Worm (Caenorhabditis elegans) whole organism, young adult: Measurements from ENCODE around the gene sru-21.

ENCODE experiments used
- C06A6.2 ChIP-seq: fragments of 200-800 bp; sonication (Bioruptor generic); conservative IDR thresholded peaks from 2 replicates; pipeline ENCODE4 v1.3.6; 2022; ENCODE audit warnings: missing genetic modification characterization, missing compliant biosample characterization
- D2030.7 ChIP-seq: fragments of 200-800 bp; sonication (Bioruptor generic); IDR thresholded peaks from 2 replicates; pipeline ENCODE4 v1.3.6; 2022; ENCODE audit warnings: missing genetic modification reagents, missing genetic modification characterization, missing compliant biosample characterization
- F22D6.2 ChIP-seq: sonication (generic microtip); optimal IDR thresholded peaks from 2 replicates; lab custom pipeline; 2016; ENCODE audit warnings: mild to moderate bottlenecking, missing genetic modification characterization, missing compliant biosample characterization
- F23B12.7 ChIP-seq: sonication (generic microtip); optimal IDR thresholded peaks from 2 replicates; lab custom pipeline; 2017; ENCODE audit warnings: missing genetic modification characterization, mild to moderate bottlenecking, missing compliant biosample characterization, antibody characterized with exemption, moderate library complexity; ENCODE audit not compliant: insufficient read depth
- F49E8.2 ChIP-seq: sonication (generic microtip); optimal IDR thresholded peaks from 3 replicates; lab custom pipeline; 2017; ENCODE audit warnings: missing genetic modification characterization, mild to moderate bottlenecking, missing compliant biosample characterization, antibody characterized with exemption, moderate library complexity; ENCODE audit not compliant: insufficient read depth
- F57A8.1 ChIP-seq: fragments of 200-800 bp; sonication (Bioruptor generic); optimal IDR thresholded peaks from 2 replicates; lab custom pipeline; 2018; ENCODE audit warnings: mild to moderate bottlenecking, missing genetic modification characterization, moderate library complexity, missing compliant biosample characterization
- F57C9.4 ChIP-seq: sonication (generic microtip); optimal IDR thresholded peaks from 2 replicates; lab custom pipeline; 2017; ENCODE audit warnings: mild to moderate bottlenecking, missing genetic modification characterization, missing compliant biosample characterization
- K11D2.4 ChIP-seq: fragments of 200-800 bp; sonication (Bioruptor generic); IDR thresholded peaks from 2 replicates; pipeline ENCODE4 v1.3.6; 2022; ENCODE audit warnings: missing genetic modification reagents, missing genetic modification characterization, missing compliant biosample characterization
- K12H6.12 ChIP-seq: fragments of 200-800 bp; sonication (Bioruptor generic); optimal IDR thresholded peaks from 2 replicates; lab custom pipeline; 2018; ENCODE audit warnings: mild to moderate bottlenecking, missing genetic modification characterization, missing compliant biosample characterization
- T26A5.8 ChIP-seq: sonication (generic microtip); optimal IDR thresholded peaks from 2 replicates; lab custom pipeline; 2016; ENCODE audit warnings: missing genetic modification characterization, missing compliant biosample characterization
- Y53G8AR.9 ChIP-seq: fragments of 200-800 bp; sonication (Bioruptor generic); conservative IDR thresholded peaks from 2 replicates; pipeline ENCODE4 v1.3.6; 2022; ENCODE audit warnings: missing genetic modification reagents, missing genetic modification characterization, missing compliant biosample characterization
- Y56A3A.18 ChIP-seq: fragments of 200-800 bp; sonication (Bioruptor generic); IDR thresholded peaks from 2 replicates; pipeline ENCODE4 v1.3.6; 2022; ENCODE audit warnings: missing genetic modification reagents, missing genetic modification characterization, missing compliant biosample characterization
- ZK185.1 ChIP-seq: sonication (generic microtip); optimal IDR thresholded peaks from 2 replicates; lab custom pipeline; 2016; ENCODE audit warnings: mild to moderate bottlenecking, missing genetic modification characterization, missing compliant biosample characterization; ENCODE audit not compliant: poor library complexity, severe bottlenecking
- akir-1 ChIP-seq: fragments of 200-800 bp; sonication (Bioruptor generic); optimal IDR thresholded peaks from 2 replicates; lab custom pipeline; 2018; ENCODE audit warnings: mild to moderate bottlenecking, missing genetic modification characterization, moderate library complexity, missing compliant biosample characterization
- athp-1 ChIP-seq: sonication (generic microtip); optimal IDR thresholded peaks from 2 replicates; lab custom pipeline; 2017; ENCODE audit warnings: mild to moderate bottlenecking, missing genetic modification characterization, missing compliant biosample characterization
- attf-5 ChIP-seq: fragments of 200-800 bp; sonication (Bioruptor generic); optimal IDR thresholded peaks from 2 replicates; lab custom pipeline; 2018; ENCODE audit warnings: mild to moderate bottlenecking, missing genetic modification characterization, missing compliant biosample characterization
- attf-6 ChIP-seq: fragments of 200-800 bp; sonication (Bioruptor generic); IDR thresholded peaks from 2 replicates; pipeline ENCODE4 v1.3.6; 2022; ENCODE audit warnings: missing genetic modification reagents, missing genetic modification characterization, missing compliant biosample characterization
- cebp-2 ChIP-seq: fragments of 200-800 bp; sonication (Bioruptor generic); IDR thresholded peaks from 2 replicates; pipeline ENCODE4 v1.3.6; 2022; ENCODE audit warnings: missing genetic modification characterization, missing compliant biosample characterization
- ceh-40 ChIP-seq: fragments of 200-800 bp; sonication (Bioruptor generic); IDR thresholded peaks from 2 replicates; pipeline ENCODE4 v1.3.6; 2022; ENCODE audit warnings: missing genetic modification characterization, missing compliant biosample characterization
- ceh-58 ChIP-seq: fragments of 200-800 bp; sonication (Bioruptor generic); IDR thresholded peaks from 2 replicates; pipeline ENCODE4 v1.3.6; 2022; ENCODE audit warnings: missing genetic modification characterization, missing compliant biosample characterization
- dpl-1 ChIP-seq: fragments of 150-350 bp; optimal IDR thresholded peaks from 2 replicates; lab custom pipeline; 2014; ENCODE audit warnings: missing biosample characterization, missing genetic modification reagents, missing genetic modification characterization
- efl-1 ChIP-seq: fragments of 150-350 bp; optimal IDR thresholded peaks from 2 replicates; lab custom pipeline; 2014; ENCODE audit warnings: missing biosample characterization, missing genetic modification reagents, missing genetic modification characterization
- fkh-3 ChIP-seq: sonication (generic microtip); optimal IDR thresholded peaks from 2 replicates; lab custom pipeline; 2016; ENCODE audit warnings: mild to moderate bottlenecking, missing genetic modification characterization, missing compliant biosample characterization
- him-1 ChIP-seq: sonication (generic microtip); optimal IDR thresholded peaks from 2 replicates; lab custom pipeline; 2016; ENCODE audit warnings: missing genotype, missing genetic modification reagents, missing genetic modification characterization, missing compliant biosample characterization
- hlh-12 ChIP-seq: sonication (generic microtip); optimal IDR thresholded peaks from 2 replicates; lab custom pipeline; 2016; ENCODE audit warnings: missing genetic modification characterization, missing compliant biosample characterization
- hsf-1 ChIP-seq: fragments of 200-800 bp; sonication (Bioruptor generic); IDR thresholded peaks from 2 replicates; pipeline ENCODE4 v1.3.6; 2022; ENCODE audit warnings: missing genetic modification reagents, missing genetic modification characterization, missing compliant biosample characterization
- let-607 ChIP-seq, 2 experiments: fragments of 200-800 bp in 1 of 2; sonication (Bioruptor generic) in 1 of 2; sonication (generic microtip) in 1 of 2; optimal IDR thresholded peaks; 2 replicates each; lab custom pipeline; 2016 to 2018; ENCODE audit warnings: mild to moderate bottlenecking in 2 of 2, missing compliant biosample characterization in 2 of 2, missing genetic modification characterization in 2 of 2, moderate library complexity in 2 of 2, missing genotype in 1 of 2
- lin-40 ChIP-seq: sonication (generic microtip); optimal IDR thresholded peaks from 2 replicates; lab custom pipeline; 2016; ENCODE audit warnings: missing genetic modification characterization, mild to moderate bottlenecking, missing compliant biosample characterization, missing genotype, missing genetic modification reagents
- lin-54 ChIP-seq: fragments of 200-800 bp; sonication (Bioruptor generic); optimal IDR thresholded peaks from 2 replicates; lab custom pipeline; 2018; ENCODE audit warnings: mild to moderate bottlenecking, missing genetic modification characterization, missing compliant biosample characterization
- lsl-1 ChIP-seq: fragments of 200-800 bp; sonication (Bioruptor generic); optimal IDR thresholded peaks from 2 replicates; lab custom pipeline; 2018; ENCODE audit warnings: mild to moderate bottlenecking, missing genetic modification characterization, moderate library complexity, missing compliant biosample characterization
- madf-10 ChIP-seq: sonication (generic microtip); optimal IDR thresholded peaks from 2 replicates; lab custom pipeline; 2016; ENCODE audit warnings: mild to moderate bottlenecking, missing genetic modification characterization, missing compliant biosample characterization
- madf-6 ChIP-seq: fragments of 200-800 bp; sonication (Bioruptor generic); IDR thresholded peaks from 2 replicates; pipeline ENCODE4 v1.3.6; 2022; ENCODE audit warnings: missing genetic modification reagents, missing genetic modification characterization, missing compliant biosample characterization
- madf-8 ChIP-seq: fragments of 200-800 bp; sonication (Bioruptor generic); conservative IDR thresholded peaks from 2 replicates; pipeline ENCODE4 v1.3.6; 2022; ENCODE audit warnings: missing genetic modification reagents, missing genetic modification characterization, missing compliant biosample characterization
- mcd-1 ChIP-seq: fragments of 200-800 bp; sonication (Bioruptor generic); IDR thresholded peaks from 2 replicates; pipeline ENCODE4 v1.3.6; 2022; ENCODE audit warnings: missing genetic modification reagents, missing genetic modification characterization, missing compliant biosample characterization
- mxl-1 ChIP-seq: sonication (generic microtip); optimal IDR thresholded peaks from 2 replicates; lab custom pipeline; 2016; ENCODE audit warnings: missing genetic modification characterization, missing compliant biosample characterization
- nfya-2 ChIP-seq: fragments of 200-800 bp; sonication (Bioruptor generic); IDR thresholded peaks from 2 replicates; pipeline ENCODE4 v1.3.6; 2022; ENCODE audit warnings: missing genetic modification reagents, missing genetic modification characterization, missing compliant biosample characterization
- nhr-179 ChIP-seq: sonication (generic microtip); optimal IDR thresholded peaks from 2 replicates; lab custom pipeline; 2016; ENCODE audit warnings: mild to moderate bottlenecking, missing genetic modification characterization, missing compliant biosample characterization
- pha-4 ChIP-seq: fragments of 150-350 bp; sonication (generic microtip); optimal IDR thresholded peaks from 2 replicates; lab custom pipeline; 2014; ENCODE audit warnings: missing biosample characterization, missing genetic modification reagents, missing genetic modification characterization
- rcor-1 ChIP-seq: fragments of 200-800 bp; sonication (Bioruptor generic); IDR thresholded peaks from 2 replicates; pipeline ENCODE4 v1.3.6; 2022; ENCODE audit warnings: missing genetic modification reagents, missing genetic modification characterization, missing compliant biosample characterization
- rec-8 ChIP-seq, 2 experiments: sonication (generic microtip); optimal IDR thresholded peaks; 2 replicates each; lab custom pipeline; 2016; ENCODE audit warnings: mild to moderate bottlenecking in 2 of 2, missing genetic modification characterization in 2 of 2, missing genetic modification reagents in 2 of 2, missing genotype in 2 of 2, missing biosample characterization in 1 of 2, missing compliant biosample characterization in 1 of 2, moderate library complexity in 1 of 2
- sdz-38 ChIP-seq: sonication (generic microtip); optimal IDR thresholded peaks from 2 replicates; lab custom pipeline; 2016; ENCODE audit warnings: missing genotype, missing genetic modification characterization, missing compliant biosample characterization
- sea-2 ChIP-seq: fragments of 200-800 bp; sonication (Bioruptor generic); IDR thresholded peaks from 2 replicates; pipeline ENCODE4 v1.3.6; 2022; ENCODE audit warnings: missing genetic modification characterization, missing compliant biosample characterization
- snpc-4 ChIP-seq, 5 experiments: fragments of 150-350 bp in 1 of 5; sonication (generic microtip) in 4 of 5; optimal IDR thresholded peaks; 2 replicates each; lab custom pipeline; 2014 to 2018; ENCODE audit warnings: missing genetic modification characterization in 5 of 5, missing biosample characterization in 3 of 5, antibody characterized with exemption in 2 of 5, mild to moderate bottlenecking in 2 of 5, missing compliant biosample characterization in 2 of 5, missing genotype in 2 of 5, moderate library complexity in 2 of 5, missing genetic modification reagents in 1 of 5
- tbx-9 ChIP-seq: sonication (generic microtip); optimal IDR thresholded peaks from 2 replicates; lab custom pipeline; 2016; ENCODE audit warnings: borderline replicate concordance, missing genetic modification characterization, inconsistent platforms, missing compliant biosample characterization
- unc-130 ChIP-seq: sonication (generic microtip); optimal IDR thresholded peaks from 2 replicates; lab custom pipeline; 2016; ENCODE audit warnings: missing genetic modification reagents, missing genetic modification characterization, missing compliant biosample characterization
- xnd-1 ChIP-seq: sonication (generic microtip); optimal IDR thresholded peaks from 2 replicates; lab custom pipeline; 2016; ENCODE audit warnings: missing genotype, missing genetic modification reagents, missing genetic modification characterization, missing compliant biosample characterization
- ztf-26 ChIP-seq: sonication (generic microtip); optimal IDR thresholded peaks from 2 replicates; lab custom pipeline; 2017; ENCODE audit warnings: missing genetic modification characterization, missing compliant biosample characterization

The sru-21 gene

DNA sequence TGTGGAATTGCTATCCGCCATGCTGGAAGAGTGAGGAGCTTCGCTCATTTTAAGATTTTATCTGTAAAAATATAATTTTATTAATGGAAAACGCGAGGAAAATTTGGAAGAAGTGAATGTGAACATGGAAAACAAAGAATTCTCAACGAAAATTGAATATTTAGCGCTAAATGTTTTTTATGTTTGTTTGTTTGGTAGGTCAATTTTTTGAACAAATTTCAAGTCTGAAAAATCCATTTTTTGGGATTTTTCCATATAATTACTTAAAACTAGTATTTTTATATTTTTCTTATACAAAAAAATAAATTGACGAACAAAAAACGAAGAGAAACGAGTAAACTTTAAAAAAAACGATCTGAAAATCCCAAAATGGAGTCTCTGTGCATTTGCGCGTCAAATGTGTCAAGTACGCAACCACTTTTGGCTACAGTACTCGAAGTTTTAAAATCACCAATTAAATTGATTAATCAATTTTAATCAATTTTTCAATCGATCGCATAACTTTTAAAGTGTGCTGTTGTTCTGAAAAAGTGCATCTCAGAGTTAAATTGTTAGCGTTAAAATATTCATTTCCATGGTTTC is 40.4 kb downstream of the sru-21 start, which contains the start of gene fbxa-215:
TSS of gene fbxa-215 (minus strand) at position 61 of the 582 bp plus-strand sequence.
- TF ChIP-seq lsl-1 (GFP tag; lab: Kevin White, UChicago) (peak; percentile 52), unc-130 (GFP tag; lab: Kevin White, UChicago) (no peak), xnd-1 (tag; lab: Kevin White, UChicago) (peak; percentile 47), ceh-40 (GFP tag; lab: Robert Waterston, UW) (no peak), nhr-179 (tag; lab: Kevin White, UChicago) (no peak), lin-40 (tag; lab: Kevin White, UChicago) (no peak), attf-6 (no peak), akir-1 (GFP tag; lab: Kevin White, UChicago) (no peak), fkh-3 (no peak), C06A6.2 (GFP tag; lab: Robert Waterston, UW) (no peak), Y56A3A.18 (GFP tag; lab: Robert Waterston, UW) (no peak), sea-2 (GFP tag; lab: Robert Waterston, UW) (no peak), F57A8.1 (no peak), Y53G8AR.9 (GFP tag; lab: Robert Waterston, UW) (no peak), F23B12.7 (tag; lab: Kevin White, UChicago) (no peak), ceh-58 (no peak), madf-8 (peak; percentile 65), cebp-2 (no peak), pha-4 (tag; lab: Kevin White, UChicago) (no peak), K11D2.4 (GFP tag; lab: Robert Waterston, UW) (no peak), ztf-26 (tag; lab: Kevin White, UChicago) (no peak), lin-54 (no peak), hsf-1 (GFP tag; lab: Robert Waterston, UW) (no peak), madf-6 (GFP tag; lab: Robert Waterston, UW) (peak; percentile 75), rcor-1 (GFP tag; lab: Robert Waterston, UW) (no peak), dpl-1 (GFP tag; lab: Kevin White, UChicago) (peak; percentile 19), F49E8.2 (tag; lab: Kevin White, UChicago) (no peak), attf-5 (no peak), let-607 (tag; optimal IDR thresholded peaks at IDR 0.05; lab: Kevin White, UChicago) (no peak), F57C9.4 (tag; lab: Kevin White, UChicago) (no peak), him-1 (tag; lab: Kevin White, UChicago) (no peak), efl-1 (GFP tag; lab: Kevin White, UChicago) (peak; percentile 58), mcd-1 (no peak), T26A5.8 (tag; lab: Kevin White, UChicago) (no peak), tbx-9 (tag; lab: Kevin White, UChicago) (no peak), ZK185.1 (no peak), madf-10 (tag; lab: Kevin White, UChicago) (no peak), hlh-12 (no peak), rec-8 (tag; optimal IDR thresholded peaks at IDR 0.05; lab: Kevin White, UChicago) (no peak), nfya-2 (no peak), F22D6.2 (tag; lab: Kevin White, UChicago) (no peak), mxl-1 (tag; lab: Kevin White, UChicago) (no peak), athp-1 (tag; lab: Kevin White, UChicago) (no peak), K12H6.12 (tag; lab: Kevin White, UChicago) (no peak), D2030.7 (no peak), snpc-4 (GFP tag; optimal IDR thresholded peaks at IDR 0.05; lab: Kevin White, UChicago) (peak; percentile 57), snpc-4 (tag; optimal IDR thresholded peaks at IDR 0.05; lab: Kevin White, UChicago) (peak in 3 of 4 experiments; percentile 62 to 88 (median 82)), sdz-38 (tag; lab: Kevin White, UChicago) (no peak)
